Fruit fly (Drosophila melanogaster) whole organism, prepupa: ENCODE results near the gene Drsl1.

ENCODE experiments used
- Blimp-1 ChIP-seq: fragments of 200-800 bp; sonication (Bioruptor generic); optimal IDR thresholded peaks from 3 replicates; lab custom pipeline; 2017; ENCODE audit warnings: missing biosample characterization, missing genetic modification characterization, mild to moderate bottlenecking, moderate library complexity, missing genetic modification reagents
- CG10669 ChIP-seq: fragments of 200-800 bp; sonication (Bioruptor generic); optimal IDR thresholded peaks from 3 replicates; lab custom pipeline; 2018; ENCODE audit warnings: missing biosample characterization, mild to moderate bottlenecking, missing genetic modification characterization, moderate library complexity
- CG11294 ChIP-seq: fragments of 200-800 bp; sonication (Bioruptor generic); IDR thresholded peaks from 2 replicates; pipeline ENCODE4 v1.3.6; 2022; ENCODE audit warnings: missing biosample characterization, missing genetic modification characterization
- CG11762 ChIP-seq: fragments of 200-800 bp; sonication (Bioruptor generic); optimal IDR thresholded peaks from 3 replicates; lab custom pipeline; 2016; ENCODE audit warnings: missing biosample characterization, missing genetic modification characterization; ENCODE audit not compliant: insufficient read depth
- CG15336 ChIP-seq: fragments of 200-800 bp; sonication (Bioruptor generic); IDR thresholded peaks from 2 replicates; pipeline ENCODE4 v1.3.6; 2022; ENCODE audit warnings: missing biosample characterization, missing genetic modification characterization
- CG3032 ChIP-seq: fragments of 200-800 bp; optimal IDR thresholded peaks from 2 replicates; lab custom pipeline; 2019; ENCODE audit warnings: missing biosample characterization, mild to moderate bottlenecking, missing genetic modification characterization, moderate library complexity
- CG31627 ChIP-seq: fragments of 200-800 bp; sonication (Bioruptor generic); optimal IDR thresholded peaks from 3 replicates; lab custom pipeline; 2016; ENCODE audit warnings: missing biosample characterization, missing genetic modification characterization
- CG32006 ChIP-seq: fragments of 200-800 bp; sonication (Bioruptor generic); optimal IDR thresholded peaks from 3 replicates; lab custom pipeline; 2017; ENCODE audit warnings: missing biosample characterization, mild to moderate bottlenecking, missing genetic modification characterization
- CG34406 ChIP-seq: fragments of 200-800 bp; sonication (Bioruptor generic); optimal IDR thresholded peaks from 3 replicates; lab custom pipeline; 2016; ENCODE audit warnings: missing biosample characterization, missing genetic modification characterization
- CG4318 ChIP-seq: fragments of 200-800 bp; sonication (Bioruptor generic); optimal IDR thresholded peaks from 3 replicates; lab custom pipeline; 2017; ENCODE audit warnings: missing biosample characterization, mild to moderate bottlenecking, missing genetic modification characterization
- CG6792 ChIP-seq: fragments of 200-800 bp; sonication (Bioruptor generic); optimal IDR thresholded peaks from 3 replicates; lab custom pipeline; 2016; ENCODE audit warnings: missing biosample characterization, missing genetic modification characterization
- CG6808 ChIP-seq: fragments of 200-800 bp; sonication (Bioruptor generic); optimal IDR thresholded peaks from 3 replicates; lab custom pipeline; 2017; ENCODE audit warnings: missing biosample characterization, missing genetic modification characterization, mild to moderate bottlenecking, moderate library complexity, missing genetic modification reagents
- CG7368 ChIP-seq: fragments of 200-800 bp; sonication (Bioruptor generic); optimal IDR thresholded peaks from 3 replicates; lab custom pipeline; 2016; ENCODE audit warnings: missing biosample characterization, missing genetic modification characterization
- CG8119 ChIP-seq: fragments of 200-800 bp; sonication (Bioruptor generic); IDR thresholded peaks from 3 replicates; pipeline ENCODE4 v1.3.6; 2022; ENCODE audit warnings: missing biosample characterization, missing genetic modification characterization
- CG8319 ChIP-seq: fragments of 200-800 bp; sonication (Bioruptor generic); optimal IDR thresholded peaks from 3 replicates; lab custom pipeline; 2016; ENCODE audit warnings: missing biosample characterization, missing genetic modification characterization
- Eip78C ChIP-seq: fragments of 200-800 bp; sonication (Bioruptor generic); peaks from one replicate; lab custom pipeline; 2016; ENCODE audit warnings: missing biosample characterization, missing genetic modification characterization
- Eip93F ChIP-seq: fragments of 200-800 bp; sonication (Bioruptor generic); optimal IDR thresholded peaks from 2 replicates; lab custom pipeline; 2016; ENCODE audit warnings: missing biosample characterization, mild to moderate bottlenecking, missing genetic modification characterization
- Ets21C ChIP-seq: fragments of 200-800 bp; sonication (Bioruptor generic); optimal IDR thresholded peaks from 3 replicates; lab custom pipeline; 2016; ENCODE audit warnings: missing biosample characterization, missing genetic modification characterization
- Ets96B ChIP-seq: fragments of 200-800 bp; optimal IDR thresholded peaks from 2 replicates; lab custom pipeline; 2019; ENCODE audit warnings: missing biosample characterization, mild to moderate bottlenecking, missing genetic modification characterization, moderate library complexity
- Hr39 ChIP-seq: fragments of 200-800 bp; sonication (Bioruptor generic); optimal IDR thresholded peaks from 2 replicates; lab custom pipeline; 2016; ENCODE audit warnings: missing biosample characterization, missing genetic modification characterization
- Lpt ChIP-seq: fragments of 200-800 bp; sonication (Bioruptor generic); optimal IDR thresholded peaks from 3 replicates; lab custom pipeline; 2016; ENCODE audit warnings: missing biosample characterization, missing genetic modification characterization
- Met ChIP-seq: fragments of 200-800 bp; sonication (Bioruptor generic); optimal IDR thresholded peaks from 3 replicates; lab custom pipeline; 2016; ENCODE audit warnings: missing biosample characterization, missing genetic modification characterization
- OdsH ChIP-seq: fragments of 200-800 bp; sonication (Bioruptor generic); optimal IDR thresholded peaks from 3 replicates; lab custom pipeline; 2016; ENCODE audit warnings: missing biosample characterization, missing genetic modification characterization
- Smox ChIP-seq: fragments of 200-800 bp; sonication (Bioruptor generic); optimal IDR thresholded peaks from 3 replicates; lab custom pipeline; 2016; ENCODE audit warnings: missing biosample characterization, missing genetic modification characterization
- Sox14 ChIP-seq: fragments of 200-800 bp; sonication (Bioruptor generic); optimal IDR thresholded peaks from 3 replicates; lab custom pipeline; 2016; ENCODE audit warnings: missing biosample characterization, missing genetic modification characterization
- Sox15 ChIP-seq: fragments of 200-800 bp; sonication (Bioruptor generic); optimal IDR thresholded peaks from 3 replicates; lab custom pipeline; 2016; ENCODE audit warnings: missing biosample characterization, missing genetic modification characterization
- acj6 ChIP-seq: fragments of 200-800 bp; sonication (Bioruptor generic); optimal IDR thresholded peaks from 3 replicates; lab custom pipeline; 2016; ENCODE audit warnings: missing biosample characterization, missing genetic modification characterization
- dac ChIP-seq: fragments of 200-800 bp; sonication (Bioruptor generic); optimal IDR thresholded peaks from 2 replicates; lab custom pipeline; 2017; ENCODE audit warnings: missing biosample characterization, mild to moderate bottlenecking, missing genetic modification characterization
- dsx ChIP-seq: fragments of 200-800 bp; optimal IDR thresholded peaks from 3 replicates; lab custom pipeline; 2019; ENCODE audit warnings: missing biosample characterization, mild to moderate bottlenecking, missing genetic modification characterization, moderate library complexity; ENCODE audit not compliant: poor library complexity, severe bottlenecking
- fd85E ChIP-seq: fragments of 200-800 bp; sonication (Bioruptor generic); optimal IDR thresholded peaks from 3 replicates; lab custom pipeline; 2016; ENCODE audit warnings: missing biosample characterization, missing genetic modification characterization
- lz ChIP-seq: fragments of 200-800 bp; sonication (Bioruptor generic); optimal IDR thresholded peaks from 3 replicates; lab custom pipeline; 2016; ENCODE audit warnings: missing biosample characterization, missing genetic modification characterization
- pdm3 ChIP-seq: fragments of 200-800 bp; sonication (Bioruptor generic); optimal IDR thresholded peaks from 3 replicates; lab custom pipeline; 2016; ENCODE audit warnings: missing biosample characterization, missing genetic modification characterization
- ss ChIP-seq, 2 experiments: fragments of 200-800 bp; sonication (Bioruptor generic); optimal IDR thresholded peaks; 2 replicates in 1 of 2; 3 replicates in 1 of 2; lab custom pipeline; 2017 to 2018; ENCODE audit warnings: mild to moderate bottlenecking in 2 of 2, missing biosample characterization in 2 of 2, missing genetic modification characterization in 2 of 2, moderate library complexity in 1 of 2
- svp ChIP-seq: fragments of 200-800 bp; sonication (Bioruptor generic); peaks from one replicate; lab custom pipeline; 2016; ENCODE audit warnings: missing biosample characterization, missing genetic modification characterization
- topi ChIP-seq: fragments of 200-800 bp; sonication (Bioruptor generic); optimal IDR thresholded peaks from 3 replicates; lab custom pipeline; 2016; ENCODE audit warnings: missing biosample characterization, missing genetic modification characterization
- vri ChIP-seq: fragments of 200-800 bp; sonication (Bioruptor generic); optimal IDR thresholded peaks from 3 replicates; lab custom pipeline; 2016; ENCODE audit warnings: missing biosample characterization, mild to moderate bottlenecking, missing genetic modification characterization

The Drsl1 gene

dm6 chr3L:3353297-3353696 is 17.7 kb upstream of the Drsl1 start:
- TF ChIP-seq vri (GFP tag; lab: Kevin White, UChicago) = no peak
- TF ChIP-seq CG34406 (GFP tag; lab: Kevin White, UChicago) = no peak
- peak; percentile 77 for TF ChIP-seq svp (GFP tag; lab: Kevin White, UChicago)
- TF ChIP-seq Eip93F (GFP tag; lab: Kevin White, UChicago) = no peak
- no peak for TF ChIP-seq CG31627 (GFP tag; lab: Kevin White, UChicago)

dm6 chr3L:3352516-3352915 is 16.9 kb upstream of the Drsl1 start:
- TF ChIP-seq Blimp-1 (GFP tag; lab: Kevin White, UChicago) (peak; percentile 44), CG8119 (GFP tag; lab: Robert Waterston, UW) (no peak)

- TF ChIP-seq Smox (GFP tag; lab: Kevin White, UChicago) = no peak
- no peak for TF ChIP-seq topi
- no peak for TF ChIP-seq CG32006
- no peak for TF ChIP-seq Blimp-1 (GFP tag; lab: Kevin White, UChicago)
- no peak for TF ChIP-seq dac (GFP tag; lab: Kevin White, UChicago)
- no peak for TF ChIP-seq ss (GFP tag; optimal IDR thresholded peaks at IDR 0.05; lab: Kevin White, UChicago)
- TF ChIP-seq Ets21C (GFP tag; lab: Kevin White, UChicago) = no peak
Measured at dm6 chr3L:3351814-3352359, 16.3 kb upstream of the Drsl1 start.

dm6 chr3L:3350572-3351343 is 15.2 kb upstream of the Drsl1 start:
- TF ChIP-seq CG31627 (GFP tag; lab: Kevin White, UChicago) = no peak
- TF ChIP-seq CG7368 (GFP tag; lab: Kevin White, UChicago) = no peak
- TF ChIP-seq pdm3 (GFP tag; lab: Kevin White, UChicago) = no peak
- TF ChIP-seq Blimp-1 (GFP tag; lab: Kevin White, UChicago) = no peak
- TF ChIP-seq vri (GFP tag; lab: Kevin White, UChicago) = peak; percentile 78

dm6 chr3L:3349825-3350123 is 14.2 kb upstream of the Drsl1 start:
- no peak for TF ChIP-seq Hr39
- no peak for TF ChIP-seq Blimp-1 (GFP tag; lab: Kevin White, UChicago)
- TF ChIP-seq CG8119 (GFP tag; lab: Robert Waterston, UW) = no peak
- TF ChIP-seq dac (GFP tag; lab: Kevin White, UChicago) = no peak
- no peak for TF ChIP-seq CG31627 (GFP tag; lab: Kevin White, UChicago)
- TF ChIP-seq CG3032 = no peak
- no peak for TF ChIP-seq ss (GFP tag; optimal IDR thresholded peaks at IDR 0.05; lab: Kevin White, UChicago)
- no peak for TF ChIP-seq Sox15 (GFP tag; lab: Kevin White, UChicago)
- TF ChIP-seq Sox14 (GFP tag; lab: Kevin White, UChicago) = no peak
- TF ChIP-seq CG11294 (GFP tag; lab: Robert Waterston, UW) = no peak
- no peak for TF ChIP-seq CG10669 (GFP tag; lab: Kevin White, UChicago)
- TF ChIP-seq CG15336 (GFP tag; lab: Robert Waterston, UW) = no peak
- no peak for TF ChIP-seq dsx (GFP tag; lab: Kevin White, UChicago)
- no peak for TF ChIP-seq Smox (GFP tag; lab: Kevin White, UChicago)
- TF ChIP-seq Lpt (GFP tag; lab: Kevin White, UChicago) = no peak
- no peak for TF ChIP-seq acj6 (GFP tag; lab: Kevin White, UChicago)
- no peak for TF ChIP-seq Eip93F (GFP tag; lab: Kevin White, UChicago)
- no peak for TF ChIP-seq CG4318 (GFP tag; lab: Kevin White, UChicago)

dm6 chr3L:3348956-3349824 is 13.6 kb upstream of the Drsl1 start:
- TF ChIP-seq fd85E (GFP tag; lab: Kevin White, UChicago) (no peak), CG8319 (GFP tag; lab: Kevin White, UChicago) (no peak), Ets96B (tag; lab: Kevin White, UChicago) (no peak), CG3032 (no peak), CG32006 (no peak), vri (GFP tag; lab: Kevin White, UChicago) (peak; percentile 70), dsx (GFP tag; lab: Kevin White, UChicago) (no peak), lz (GFP tag; lab: Kevin White, UChicago) (no peak), Met (no peak), OdsH (no peak), CG6808 (peak; percentile 6), CG11762 (no peak), CG11294 (GFP tag; lab: Robert Waterston, UW) (no peak), CG8119 (GFP tag; lab: Robert Waterston, UW) (no peak), CG6792 (GFP tag; lab: Kevin White, UChicago) (no peak), Eip78C (GFP tag; lab: Kevin White, UChicago) (no peak)
